Worm (Caenorhabditis elegans): ENCODE measurements around the gene C38C3.6.

DNA sequence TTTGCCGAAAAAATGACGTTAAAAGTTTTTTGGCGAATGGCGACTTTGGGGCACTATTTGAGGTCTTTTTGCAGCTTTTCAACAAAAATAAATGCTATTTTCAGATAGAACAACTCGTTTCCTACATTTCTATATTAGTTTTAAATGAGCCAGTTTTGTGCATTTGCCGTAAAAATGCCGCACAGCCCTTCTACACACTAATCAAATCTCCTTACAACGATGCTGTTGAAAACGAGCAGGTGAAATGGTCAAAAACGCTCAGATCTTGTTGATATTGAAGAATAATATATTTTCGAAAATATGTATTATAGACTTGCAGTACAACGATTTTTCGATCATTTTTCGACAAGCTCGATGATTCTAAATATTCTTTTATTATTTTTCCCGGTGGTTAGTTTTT, 36.6 kb downstream of the C38C3.6 start, which contains the start of gene chil-14:
- TF ChIP-seq ama-1 (optimal IDR thresholded peaks at IDR 0.05), result no peak
- no peak for TF ChIP-seq elt-2 (tag; optimal IDR thresholded peaks at IDR 0.05)
- TF ChIP-seq nfya-1 (tag; optimal IDR thresholded peaks at IDR 0.05), result no peak
- no peak for TF ChIP-seq sox-4 (tag; optimal IDR thresholded peaks at IDR 0.05)
- no peak for TF ChIP-seq dve-1 (tag; optimal IDR thresholded peaks at IDR 0.05)
- TF ChIP-seq pha-4 (tag; optimal IDR thresholded peaks at IDR 0.05), result no peak
